Fruit fly (Drosophila melanogaster) whole organism, wandering third instar larva: ENCODE data around the gene spir.

Experiments
- dl ChIP-seq, 2 experiments: fragments of 175-275, 200-275 bp in 1 of 2; fragments of 200-275 bp in 1 of 2; sonication (Bioruptor generic); optimal IDR thresholded peaks; lab custom pipeline; 2018; ENCODE audit warnings: mild to moderate bottlenecking in 2 of 2, missing biosample characterization in 2 of 2, missing genetic modification characterization in 2 of 2, moderate library complexity in 2 of 2; ENCODE audit not compliant: partially characterized antibody in 2 of 2, insufficient read depth in 1 of 2
- h ChIP-seq: fragments of 200-800 bp; sonication (Bioruptor generic); optimal IDR thresholded peaks from 3 replicates; lab custom pipeline; 2016; ENCODE audit warnings: missing biosample characterization, mild to moderate bottlenecking, missing genetic modification characterization
- sv ChIP-seq: fragments of 200-800 bp; sonication (Bioruptor generic); optimal IDR thresholded peaks from 3 replicates; lab custom pipeline; 2016; ENCODE audit warnings: missing biosample characterization, missing genetic modification characterization
- usp ChIP-seq: fragments of >200 bp; optimal IDR thresholded peaks from 2 replicates; lab custom pipeline; 2017; ENCODE audit warnings: missing biosample characterization, missing genetic modification characterization
- woc ChIP-seq: sonication (Bioruptor generic); optimal IDR thresholded peaks from 2 replicates; lab custom pipeline; 2016; ENCODE audit warnings: missing biosample characterization, mild to moderate bottlenecking, missing genetic modification characterization

DNA sequence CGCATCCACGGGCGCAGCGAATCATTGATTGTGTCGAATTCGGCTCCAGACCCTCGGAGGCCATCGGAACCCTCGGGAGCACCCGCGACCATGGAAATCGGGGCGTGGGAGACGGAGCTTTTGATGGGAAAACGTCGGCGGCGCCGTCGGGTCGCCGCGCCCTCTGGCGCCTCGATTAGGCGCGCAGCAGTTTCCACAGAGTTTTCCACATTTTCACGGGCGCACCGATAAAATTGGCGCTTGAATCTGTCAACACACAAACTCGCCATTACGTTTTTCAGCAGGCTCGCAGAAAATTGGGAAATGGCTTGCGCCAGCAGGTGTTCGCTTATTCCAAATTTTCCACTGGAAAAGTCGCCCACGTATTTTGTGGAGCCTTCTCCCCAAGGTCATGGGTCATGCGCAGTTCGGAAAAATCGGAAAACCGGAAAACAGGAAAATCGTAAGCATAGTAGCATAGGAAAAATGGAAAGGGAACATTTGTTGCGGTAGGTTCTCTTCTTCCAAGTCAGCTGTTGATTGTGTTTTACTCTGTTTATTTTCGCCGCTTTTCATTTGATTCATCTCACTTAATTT lies 3.8 kb downstream of the spir start:
- TF ChIP-seq sv (GFP tag; lab: Kevin White, UChicago) (no peak), h (GFP tag; lab: Kevin White, UChicago) (no peak), woc (GFP tag; lab: Kevin White, UChicago) (no peak), usp (GFP tag; lab: Kevin White, UChicago) (no peak), dl (GFP tag; optimal IDR thresholded peaks at IDR 0.05; lab: Kevin White, UChicago; ENCODE audit: insufficient read depth in 1 of 2, partially characterized antibody in 2 of 2) (no peak)
